Fruit fly (Drosophila melanogaster): ENCODE measurements around the gene Rfk.

The Rfk gene

DNA sequence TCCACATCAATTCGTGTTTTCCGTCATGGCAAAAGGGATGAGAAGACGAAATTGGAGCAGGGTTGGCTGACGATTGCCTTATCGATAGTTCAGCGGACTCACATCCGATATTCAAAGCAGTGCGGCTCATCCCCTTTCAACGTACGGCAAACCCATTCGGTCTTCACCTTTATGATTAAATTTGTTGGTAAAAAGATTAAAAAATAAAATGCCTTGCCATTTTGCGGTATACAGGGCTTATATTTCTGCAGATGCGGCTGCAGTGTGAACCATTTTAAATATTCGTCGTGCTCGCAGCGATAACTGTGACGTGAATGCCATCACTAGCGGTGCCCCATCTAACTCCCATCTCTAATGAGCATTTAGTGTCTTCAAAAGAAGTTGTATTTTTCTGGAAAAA is 5.8 kb downstream of the Rfk start, which contains the start of the genes Taf7 and EMC1 (continued):
- TF ChIP-seq sob (GFP tag; IDR thresholded peaks at IDR 0.05) (0 out of 2 replicates have a peak, but pooled peaks have one; percentile 25), CG11695 (GFP tag; IDR thresholded peaks at IDR 0.05) (no peak), phol (tag; optimal IDR thresholded peaks at IDR 0.05) (peak; percentile 84), maf-S (GFP tag; optimal IDR thresholded peaks at IDR 0.05) (peak; percentile 28), Oaz (GFP tag; IDR thresholded peaks at IDR 0.05) (no peak), NFAT (GFP tag; IDR thresholded peaks at IDR 0.05) (no peak), corto (GFP tag; optimal IDR thresholded peaks at IDR 0.05) (no peak), CG7556 (GFP tag; optimal IDR thresholded peaks at IDR 0.05) (no peak), Rx (GFP tag; IDR thresholded peaks at IDR 0.05) (no peak), dati (GFP tag; IDR thresholded peaks at IDR 0.05) (no peak), CHES-1-like (GFP tag; optimal IDR thresholded peaks at IDR 0.05) (peak; percentile 75), sens (GFP tag) (no peak), her (GFP tag; optimal IDR thresholded peaks at IDR 0.05) (no peak), CG6272 (GFP tag; IDR thresholded peaks at IDR 0.05) (peak; percentile 65), CG6683 (GFP tag; optimal IDR thresholded peaks at IDR 0.05) (no peak), Bteb2 (GFP tag; optimal IDR thresholded peaks at IDR 0.05) (no peak), Dll (GFP tag; IDR thresholded peaks at IDR 0.05; ENCODE audit: partially characterized antibody) (peak; percentile 96), CG4617 (GFP tag; optimal IDR thresholded peaks at IDR 0.05; ENCODE audit: borderline replicate concordance) (peak; percentile 90), CG15479 (GFP tag; optimal IDR thresholded peaks at IDR 0.05) (no peak), Scr (GFP tag; IDR thresholded peaks at IDR 0.05; ENCODE audit: partially characterized antibody) (peak; percentile 98), slp2 (GFP tag; optimal IDR thresholded peaks at IDR 0.05) (peak; percentile 10), Fer3 (tag; optimal IDR thresholded peaks at IDR 0.05) (no peak), CG34224 (GFP tag; IDR thresholded peaks at IDR 0.05; ENCODE audit: partially characterized antibody) (peak; percentile 89), YL-1 (GFP tag; optimal IDR thresholded peaks at IDR 0.05) (peak; percentile 46), CG31441 (GFP tag; IDR thresholded peaks at IDR 0.05) (no peak), CG30403 (GFP tag; optimal IDR thresholded peaks at IDR 0.05) (peak; percentile 68), MBD-R2 (GFP tag; IDR thresholded peaks at IDR 0.05) (peak; percentile 75), CG4360 (GFP tag; IDR thresholded peaks at IDR 0.05) (no peak), ranshi (GFP tag; IDR thresholded peaks at IDR 0.05) (no peak; the same call in 1 of the 2 replicates), inv (GFP tag; IDR thresholded peaks at IDR 0.05; ENCODE audit: partially characterized antibody) (peak; percentile 98), CG2889 (GFP tag; IDR thresholded peaks at IDR 0.05) (no peak), Taf1 (GFP tag; IDR thresholded peaks at IDR 0.05) (no peak), CG2129 (GFP tag; IDR thresholded peaks at IDR 0.05; ENCODE audit: partially characterized antibody) (peak; percentile 86), ash1 (GFP tag; optimal IDR thresholded peaks at IDR 0.05) (no peak), Adf1 (GFP tag; IDR thresholded peaks at IDR 0.05) (no peak), CoRest (tag; optimal IDR thresholded peaks at IDR 0.05) (peak; percentile 72), GATAe (GFP tag; conservative IDR thresholded peaks at IDR 0.05) (no peak), CG12391 (tag; optimal IDR thresholded peaks at IDR 0.05) (no peak), Fer2 (tag; optimal IDR thresholded peaks at IDR 0.05) (no peak), Hmr (GFP tag; optimal IDR thresholded peaks at IDR 0.05) (no peak), Atf-2 (GFP tag; optimal IDR thresholded peaks at IDR 0.05) (peak; percentile 27), Dbx (GFP tag; IDR thresholded peaks at IDR 0.05) (0 out of 3 replicates have a peak, but pooled peaks have one; percentile 30), CG11504 (tag; optimal IDR thresholded peaks at IDR 0.05) (no peak), ssp (GFP tag; IDR thresholded peaks at IDR 0.05) (peak; percentile 90), Side (GFP tag; optimal IDR thresholded peaks at IDR 0.05) (peak; percentile 47), CG3163 (GFP tag; optimal IDR thresholded peaks at IDR 0.05) (peak; percentile 16), Nf-YA (GFP tag; IDR thresholded peaks at IDR 0.05) (no peak), CG32767 (GFP tag; IDR thresholded peaks at IDR 0.05) (no peak), ac (GFP tag; optimal IDR thresholded peaks at IDR 0.05) (no peak), gt (GFP tag; IDR thresholded peaks at IDR 0.05) (no peak), z (GFP tag; IDR thresholded peaks at IDR 0.05) (no peak), fd64A (GFP tag; optimal IDR thresholded peaks at IDR 0.05) (no peak)
